Worm (Caenorhabditis elegans) whole organism, mixed stage, embryonic: ENCODE data around the gene raga-1.

Experiments used
- M03D4.4 ChIP-seq: sonication (generic microtip); optimal IDR thresholded peaks from 2 replicates; lab custom pipeline; 2017; ENCODE audit warnings: mild to moderate bottlenecking, missing genetic modification characterization, missing compliant biosample characterization
- bed-3 ChIP-seq: fragments of 200-800 bp; sonication (Bioruptor generic); optimal IDR thresholded peaks from 3 replicates; lab custom pipeline; 2018; ENCODE audit warnings: mild to moderate bottlenecking, missing genetic modification characterization, moderate library complexity, missing compliant biosample characterization
- blmp-1 ChIP-seq: fragments of 150-350 bp; optimal IDR thresholded peaks from 2 replicates; lab custom pipeline; 2014; ENCODE audit warnings: missing biosample characterization, missing genetic modification characterization
- ceh-83 ChIP-seq: fragments of 200-800 bp; sonication (Bioruptor generic); optimal IDR thresholded peaks from 2 replicates; lab custom pipeline; 2018; ENCODE audit warnings: mild to moderate bottlenecking, missing genetic modification characterization, missing compliant biosample characterization
- ces-1 ChIP-seq: fragments of 150-350 bp; optimal IDR thresholded peaks from 2 replicates; lab custom pipeline; 2014; ENCODE audit warnings: missing biosample characterization, missing genetic modification reagents, missing genetic modification characterization
- drap-1 ChIP-seq: fragments of 200-800 bp; sonication (Bioruptor generic); optimal IDR thresholded peaks from 3 replicates; lab custom pipeline; 2018; ENCODE audit warnings: mild to moderate bottlenecking, missing genetic modification characterization, missing compliant biosample characterization
- elt-1 ChIP-seq: sonication (generic microtip); optimal IDR thresholded peaks from 2 replicates; lab custom pipeline; 2017; ENCODE audit warnings: missing genetic modification characterization, mild to moderate bottlenecking, missing compliant biosample characterization, antibody characterized with exemption, moderate library complexity, borderline replicate concordance; ENCODE audit not compliant: insufficient read depth
- elt-3 ChIP-seq: fragments of 150-350 bp; optimal IDR thresholded peaks from 2 replicates; lab custom pipeline; 2014; ENCODE audit warnings: missing biosample characterization, missing genetic modification characterization
- flh-1 ChIP-seq: fragments of 200-800 bp; sonication (Bioruptor generic); optimal IDR thresholded peaks from 2 replicates; lab custom pipeline; 2018; ENCODE audit warnings: mild to moderate bottlenecking, missing genetic modification characterization, moderate library complexity, missing compliant biosample characterization
- ham-2 ChIP-seq: fragments of 200-800 bp; sonication (Bioruptor generic); optimal IDR thresholded peaks from 2 replicates; lab custom pipeline; 2018; ENCODE audit warnings: mild to moderate bottlenecking, missing genetic modification characterization, missing compliant biosample characterization
- hlh-1 ChIP-seq: fragments of 150-350 bp; optimal IDR thresholded peaks from 2 replicates; lab custom pipeline; 2014; ENCODE audit warnings: missing biosample characterization, missing genetic modification reagents, missing genetic modification characterization
- lin-13 ChIP-seq: fragments of 150-350 bp; optimal IDR thresholded peaks from 2 replicates; lab custom pipeline; 2014; ENCODE audit warnings: missing biosample characterization, missing genetic modification characterization
- lin-32 ChIP-seq: fragments of 200-800 bp; sonication (Bioruptor generic); optimal IDR thresholded peaks from 2 replicates; lab custom pipeline; 2018; ENCODE audit warnings: mild to moderate bottlenecking, missing genetic modification characterization, missing compliant biosample characterization
- lsy-2 ChIP-seq: fragments of 150-350 bp; optimal IDR thresholded peaks from 2 replicates; lab custom pipeline; 2014; ENCODE audit warnings: missing biosample characterization, missing genetic modification characterization
- mab-5 ChIP-seq: fragments of 150-350 bp; optimal IDR thresholded peaks from 2 replicates; lab custom pipeline; 2014; ENCODE audit warnings: missing biosample characterization, missing genetic modification characterization
- mep-1 ChIP-seq: fragments of 150-350 bp; optimal IDR thresholded peaks from 2 replicates; lab custom pipeline; 2017; ENCODE audit warnings: missing biosample characterization, missing genetic modification reagents, missing genetic modification characterization, inconsistent platforms
- mls-2 ChIP-seq: sonication (generic microtip); optimal IDR thresholded peaks from 2 replicates; lab custom pipeline; 2016; ENCODE audit warnings: mild to moderate bottlenecking, missing genetic modification characterization, moderate library complexity, missing compliant biosample characterization
- nhr-12 ChIP-seq: fragments of 150-350 bp; optimal IDR thresholded peaks from 2 replicates; lab custom pipeline; 2014; ENCODE audit warnings: missing biosample characterization, missing genetic modification characterization
- nhr-2 ChIP-seq: fragments of 150-350 bp; optimal IDR thresholded peaks from 2 replicates; lab custom pipeline; 2014; ENCODE audit warnings: missing biosample characterization, missing genetic modification characterization
- nhr-237 ChIP-seq: fragments of 150-350 bp; optimal IDR thresholded peaks from 2 replicates; lab custom pipeline; 2014; ENCODE audit warnings: missing biosample characterization, missing genetic modification characterization
- snpc-4 ChIP-seq: fragments of 150-350 bp; optimal IDR thresholded peaks from 2 replicates; lab custom pipeline; 2014; ENCODE audit warnings: missing biosample characterization, missing genetic modification characterization
- sptf-1 ChIP-seq: sonication (generic microtip); optimal IDR thresholded peaks from 2 replicates; lab custom pipeline; 2017; ENCODE audit warnings: mild to moderate bottlenecking, missing genetic modification characterization, moderate library complexity, missing compliant biosample characterization
- tbx-8 ChIP-seq: fragments of 200-800 bp; sonication (Bioruptor generic); optimal IDR thresholded peaks from 2 replicates; lab custom pipeline; 2018; ENCODE audit warnings: mild to moderate bottlenecking, missing genetic modification characterization, moderate library complexity, missing compliant biosample characterization
- unc-120 ChIP-seq: sonication (generic microtip); optimal IDR thresholded peaks from 2 replicates; lab custom pipeline; 2017; ENCODE audit warnings: missing genetic modification characterization, missing compliant biosample characterization; ENCODE audit not compliant: poor library complexity, severe bottlenecking
- unc-39 ChIP-seq: fragments of 150-350 bp; optimal IDR thresholded peaks from 2 replicates; lab custom pipeline; 2014; ENCODE audit warnings: missing biosample characterization, missing genetic modification characterization
- unc-62 ChIP-seq: fragments of 150-350 bp; optimal IDR thresholded peaks from 2 replicates; lab custom pipeline; 2014; ENCODE audit warnings: missing biosample characterization, missing genetic modification reagents, missing genetic modification characterization
- zip-8 ChIP-seq: fragments of 150-350 bp; optimal IDR thresholded peaks from 2 replicates; lab custom pipeline; 2014; ENCODE audit warnings: missing biosample characterization, missing genetic modification characterization
- ztf-11 ChIP-seq: fragments of 150-350 bp; optimal IDR thresholded peaks from 2 replicates; lab custom pipeline; 2014; ENCODE audit warnings: missing biosample characterization, missing genetic modification characterization

The raga-1 gene

DNA sequence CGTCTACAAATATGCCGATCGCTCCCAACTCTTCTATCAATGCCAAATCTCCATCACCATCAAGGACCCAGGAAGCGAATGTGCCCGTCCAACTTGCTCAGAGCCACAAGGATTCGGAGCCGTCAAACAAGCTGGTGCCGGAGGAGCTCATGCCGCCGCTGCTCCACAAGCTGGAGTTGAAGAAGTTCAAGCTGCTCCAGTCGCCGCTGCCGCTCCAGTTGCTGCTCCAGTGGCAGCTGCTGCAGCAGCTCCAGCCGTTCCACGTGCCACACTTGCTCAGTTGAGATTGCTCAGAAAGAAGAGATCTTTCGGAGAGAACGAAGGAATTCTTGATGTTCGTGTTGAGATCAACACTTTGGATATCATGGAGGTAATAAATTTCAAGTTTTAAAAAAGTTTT, 30.3 kb upstream of the raga-1 start:
- TF ChIP-seq drap-1 (GFP tag; lab: Kevin White, UChicago): no peak
- no peak for TF ChIP-seq zip-8 (tag; lab: Kevin White, UChicago)
- no peak for TF ChIP-seq sptf-1 (tag; lab: Kevin White, UChicago)
- no peak for TF ChIP-seq tbx-8 (GFP tag; lab: Kevin White, UChicago)
- no peak for TF ChIP-seq unc-62 (GFP tag; lab: Kevin White, UChicago)
- no peak for TF ChIP-seq lin-13 (tag; lab: Kevin White, UChicago)
- TF ChIP-seq unc-120: no peak
- TF ChIP-seq flh-1: no peak
- no peak for TF ChIP-seq elt-1 (tag; lab: Kevin White, UChicago)
- TF ChIP-seq ceh-83: no peak
- no peak for TF ChIP-seq nhr-12 (tag; lab: Kevin White, UChicago)
- TF ChIP-seq M03D4.4 (tag; lab: Kevin White, UChicago): no peak

DNA sequence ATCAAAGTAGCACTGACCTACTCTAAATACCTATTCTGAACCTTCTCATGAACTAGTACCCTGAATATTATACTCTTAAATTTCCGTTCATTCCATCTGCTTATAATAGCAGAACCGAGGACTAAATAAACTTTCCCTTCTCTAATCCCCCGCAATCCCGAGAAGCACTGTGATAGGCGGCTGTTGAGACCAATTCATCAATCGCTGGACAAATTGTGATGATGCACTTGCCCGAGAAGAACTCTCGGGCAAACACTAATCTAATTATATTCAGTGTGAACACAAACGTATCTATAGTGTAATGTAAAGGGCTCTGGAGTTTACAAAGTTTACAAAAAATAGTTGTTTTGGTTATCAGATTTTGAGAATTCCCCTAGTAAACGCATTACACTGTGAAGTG, 26.3 kb upstream of the raga-1 start:
- TF ChIP-seq unc-120 (peak; percentile 24), hlh-1 (tag; lab: Kevin White, UChicago) (peak; percentile 79), ces-1 (GFP tag; lab: Kevin White, UChicago) (no peak), unc-62 (GFP tag; lab: Kevin White, UChicago) (peak; percentile 63)

DNA sequence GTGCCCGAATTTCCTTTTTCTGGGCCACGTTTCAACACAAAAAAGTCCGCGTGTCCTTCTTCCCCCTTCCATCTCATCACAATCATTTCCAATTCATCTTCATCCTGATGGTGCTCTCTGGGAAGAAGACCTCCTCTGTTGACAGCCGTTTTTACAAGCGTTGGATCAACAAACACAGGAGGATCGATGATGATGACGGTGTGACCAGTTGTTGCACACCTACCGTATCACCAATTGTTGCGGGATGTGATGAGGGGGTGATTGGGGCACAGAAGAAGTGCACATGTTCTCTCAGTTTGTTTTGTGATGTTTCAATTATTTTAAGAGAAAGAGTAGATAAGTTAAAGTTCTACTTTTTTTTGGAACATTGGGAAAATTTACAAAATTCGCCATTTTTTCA, 25.7 kb upstream of the raga-1 start:
- no peak for TF ChIP-seq unc-120
- TF ChIP-seq hlh-1 (tag; lab: Kevin White, UChicago): peak; percentile 81

DNA sequence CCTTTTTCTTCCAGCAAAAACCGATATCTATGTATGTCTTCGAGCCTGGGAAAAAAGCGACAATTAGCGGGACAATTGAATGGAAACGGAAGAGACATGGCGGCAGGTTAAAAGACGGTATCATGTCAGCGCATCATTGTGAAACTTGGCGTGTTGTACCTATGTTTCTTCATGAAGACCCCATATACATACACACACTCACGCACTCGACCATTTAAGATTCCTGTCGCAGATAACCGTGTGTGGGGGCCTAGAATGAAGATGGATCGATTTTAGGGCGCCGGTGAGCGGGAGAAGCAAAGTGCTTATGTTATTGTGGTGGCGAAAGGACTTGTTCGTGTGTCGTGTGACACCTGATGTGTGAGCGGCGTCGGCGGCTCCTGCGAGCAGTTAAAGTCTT, 24.3 kb upstream of the raga-1 start:
- TF ChIP-seq mep-1 (tag; lab: Kevin White, UChicago): no peak
- TF ChIP-seq elt-1 (tag; lab: Kevin White, UChicago): peak; percentile 67
- peak; percentile 0 for TF ChIP-seq ham-2 (GFP tag; lab: Kevin White, UChicago)
- no peak for TF ChIP-seq unc-120
- TF ChIP-seq unc-39 (tag; lab: Kevin White, UChicago): no peak

DNA sequence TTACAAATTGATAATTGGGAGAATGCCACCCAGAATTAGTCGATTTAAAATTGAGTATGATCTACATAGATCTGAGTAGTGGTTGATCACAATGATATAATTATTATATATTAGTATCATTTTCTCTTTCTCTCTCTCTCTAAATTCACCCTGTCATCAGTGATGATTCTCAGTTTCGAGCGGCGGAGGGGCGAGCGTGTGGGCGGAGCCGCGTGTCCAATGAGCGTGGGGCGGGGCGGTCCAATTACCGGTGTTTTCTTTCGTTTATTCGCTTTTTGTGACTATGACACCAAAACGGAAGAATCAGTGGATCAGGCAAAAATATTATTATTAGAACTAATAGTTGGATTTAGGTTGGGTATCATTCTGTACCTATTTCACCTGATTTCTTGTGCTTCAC, 21.2 kb upstream of the raga-1 start:
- no peak for TF ChIP-seq hlh-1 (tag; lab: Kevin White, UChicago)
- peak; percentile 40 for TF ChIP-seq lsy-2 (tag; lab: Kevin White, UChicago)

DNA sequence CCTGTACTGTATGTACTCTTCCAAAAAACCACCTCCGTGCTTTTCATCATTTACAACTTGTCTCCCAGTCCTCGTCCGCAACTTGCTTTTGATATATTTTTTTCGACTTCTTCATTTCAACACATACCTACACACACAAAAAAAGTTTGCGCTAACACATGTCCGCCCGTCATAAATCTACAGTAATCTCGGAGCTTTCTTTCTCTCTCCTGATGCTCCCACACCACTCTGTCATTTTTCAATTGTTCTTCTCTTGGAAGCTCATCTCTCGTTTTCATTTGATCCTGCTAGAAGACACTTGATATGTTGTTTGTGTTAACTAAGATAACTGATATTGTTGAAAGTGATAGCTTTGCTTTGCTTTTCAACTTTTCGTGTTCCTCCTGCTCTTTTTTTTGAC, 20.0 kb upstream of the raga-1 start:
- TF ChIP-seq hlh-1 (tag; lab: Kevin White, UChicago) (peak; percentile 15), flh-1 (no peak)
- TF ChIP-seq, all 35 proteins: peak for 1

DNA sequence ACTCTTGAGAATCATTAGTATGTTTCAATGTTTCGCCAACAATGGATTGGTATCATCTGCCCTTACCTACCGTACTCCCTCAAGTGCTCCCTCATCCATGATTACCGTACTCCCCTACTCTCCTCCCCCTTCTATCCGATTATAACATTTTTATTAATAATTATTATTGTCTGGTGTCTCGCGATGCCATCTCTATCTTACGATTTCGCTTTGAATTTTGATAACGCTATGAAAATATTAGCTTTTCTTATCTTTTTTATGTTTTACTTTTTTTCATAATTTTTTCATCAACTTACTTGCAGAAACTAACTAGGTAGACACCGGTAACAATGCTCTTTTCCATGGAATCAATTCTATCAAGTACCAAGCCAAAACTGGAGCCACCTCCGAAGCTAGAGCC, 19.5 kb upstream of the raga-1 start, which contains the start of gene unc-130:
Gene unc-130, plus strand, starts transcription at position 301 of the 400 bp plus-strand sequence.
- no peak for TF ChIP-seq drap-1 (GFP tag; lab: Kevin White, UChicago)
- no peak for TF ChIP-seq blmp-1 (tag; lab: Kevin White, UChicago)
- no peak for TF ChIP-seq hlh-1 (tag; lab: Kevin White, UChicago)
- TF ChIP-seq ztf-11: no peak
- TF ChIP-seq bed-3 (GFP tag; lab: Kevin White, UChicago): no peak
- TF ChIP-seq lsy-2 (tag; lab: Kevin White, UChicago): peak; percentile 65
- no peak for TF ChIP-seq ham-2 (GFP tag; lab: Kevin White, UChicago)

DNA sequence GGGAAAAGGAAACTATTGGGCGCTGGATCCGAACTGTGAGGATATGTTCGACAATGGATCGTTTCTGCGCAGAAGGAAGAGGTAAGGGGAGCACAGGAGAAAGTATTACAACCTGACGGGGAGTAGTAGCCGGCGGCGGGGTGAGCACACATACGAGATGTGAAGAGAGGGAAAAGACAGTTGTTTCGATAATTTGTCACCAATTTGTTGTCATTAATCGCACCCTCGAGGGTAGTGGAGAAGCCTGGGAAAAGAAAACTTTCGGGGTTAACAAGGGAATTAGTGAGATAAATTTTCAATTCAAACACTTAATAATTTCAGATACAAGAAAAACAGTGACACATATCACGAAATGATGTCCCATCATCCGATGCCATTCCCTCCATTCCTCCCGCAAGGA, 18.1 kb upstream of the raga-1 start:
- no peak for TF ChIP-seq elt-3 (tag; lab: Kevin White, UChicago)
- peak; percentile 4 for TF ChIP-seq unc-120
- TF ChIP-seq unc-62 (GFP tag; lab: Kevin White, UChicago): peak; percentile 40
- peak; percentile 83 for TF ChIP-seq hlh-1 (tag; lab: Kevin White, UChicago)

DNA sequence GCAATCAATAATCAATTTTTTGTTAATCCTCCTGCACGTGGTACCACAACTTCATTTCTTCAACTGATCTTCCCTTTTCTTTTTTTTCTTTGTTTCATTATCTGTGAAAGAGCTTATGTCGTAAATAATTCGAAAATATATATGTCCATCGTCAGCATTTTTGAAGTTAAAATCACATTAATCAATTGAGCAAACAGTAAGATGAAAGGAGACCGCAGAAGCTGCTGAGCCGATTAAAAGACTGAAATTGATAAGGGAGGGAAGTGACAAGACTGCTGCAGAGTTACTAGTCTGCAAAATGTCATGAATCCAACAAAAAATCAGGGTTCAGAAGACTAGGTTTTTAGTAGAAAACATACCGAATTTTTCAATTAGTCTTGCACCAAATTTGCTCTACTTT, 17.4 kb upstream of the raga-1 start:
- TF ChIP-seq elt-3 (tag; lab: Kevin White, UChicago): no peak
- no peak for TF ChIP-seq lin-32 (GFP tag; lab: Kevin White, UChicago)
- no peak for TF ChIP-seq M03D4.4 (tag; lab: Kevin White, UChicago)
- TF ChIP-seq zip-8 (tag; lab: Kevin White, UChicago): no peak
- no peak for TF ChIP-seq snpc-4
- TF ChIP-seq ces-1 (GFP tag; lab: Kevin White, UChicago): no peak
- TF ChIP-seq ceh-83: no peak
- TF ChIP-seq unc-62 (GFP tag; lab: Kevin White, UChicago): no peak
- TF ChIP-seq mab-5 (tag; lab: Kevin White, UChicago): no peak
- no peak for TF ChIP-seq nhr-237 (tag; lab: Kevin White, UChicago)
- no peak for TF ChIP-seq lsy-2 (tag; lab: Kevin White, UChicago)
- TF ChIP-seq blmp-1 (tag; lab: Kevin White, UChicago): no peak
- no peak for TF ChIP-seq ham-2 (GFP tag; lab: Kevin White, UChicago)
- no peak for TF ChIP-seq sptf-1 (tag; lab: Kevin White, UChicago)
- TF ChIP-seq mep-1 (tag; lab: Kevin White, UChicago): no peak
- no peak for TF ChIP-seq ztf-11
- no peak for TF ChIP-seq mls-2 (tag; lab: Kevin White, UChicago)
- no peak for TF ChIP-seq nhr-2 (tag; lab: Kevin White, UChicago)
- no peak for TF ChIP-seq tbx-8 (GFP tag; lab: Kevin White, UChicago)
